Worm (Caenorhabditis elegans): ENCODE data around the gene usp-46.

Gene usp-46

DNA sequence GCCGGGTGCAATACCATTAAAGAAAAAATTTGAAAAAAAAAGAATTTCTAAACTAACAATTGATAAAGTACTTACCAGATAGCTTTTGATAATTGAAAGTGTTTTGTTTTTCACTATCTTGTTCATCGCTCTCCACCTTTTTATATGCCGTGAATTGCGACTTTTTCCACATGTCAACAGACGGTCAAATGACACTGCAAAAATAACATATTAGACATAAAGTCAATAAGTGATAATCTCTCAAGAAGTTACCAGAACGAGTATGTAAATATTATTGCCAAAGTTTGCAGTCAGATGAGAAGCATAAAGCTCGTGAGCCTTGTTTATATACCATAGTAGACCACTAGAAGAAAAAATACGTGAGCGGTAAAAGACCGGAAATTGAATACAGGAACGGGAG lies 40.6 kb upstream of the usp-46 start, which contains the start of gene dao-6:
Gene dao-6 (minus strand): TSS at position 345 of the 400 bp plus-strand sequence.
- no peak for TF ChIP-seq mbf-1 (tag; optimal IDR thresholded peaks at IDR 0.05)
- TF ChIP-seq nhr-129 (tag; optimal IDR thresholded peaks at IDR 0.05), result peak; percentile 42
- no peak for TF ChIP-seq lin-11 (tag; optimal IDR thresholded peaks at IDR 0.05)

DNA sequence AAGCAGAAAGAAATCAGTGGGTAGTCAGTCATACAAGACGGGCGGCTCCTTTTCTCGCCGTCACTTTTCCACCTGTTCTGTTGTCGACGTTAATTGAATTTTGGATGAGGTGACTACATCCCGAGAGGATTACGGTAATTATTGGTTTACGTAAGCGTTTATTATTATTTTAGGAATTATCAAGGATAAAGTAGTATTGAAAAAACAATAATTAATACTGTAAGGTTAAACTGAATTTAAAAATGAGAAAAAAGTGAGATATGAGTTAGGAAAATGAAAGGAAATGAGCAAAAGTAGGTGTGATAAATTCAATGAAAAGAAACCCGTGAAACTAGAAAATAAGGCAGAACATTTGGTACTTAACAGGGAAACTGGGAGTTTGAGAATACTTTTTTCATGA lies 37.5 kb upstream of the usp-46 start, which contains the start of gene hlh-4:
Gene hlh-4 (minus strand): TSS at position 101 of the 400 bp plus-strand sequence.
- TF ChIP-seq mdl-1 (tag; optimal IDR thresholded peaks at IDR 0.05) (no peak), zag-1 (tag; optimal IDR thresholded peaks at IDR 0.05) (no peak), fos-1 (tag; optimal IDR thresholded peaks at IDR 0.05) (no peak), unc-39 (tag; optimal IDR thresholded peaks at IDR 0.05) (no peak), sma-9 (GFP tag; optimal IDR thresholded peaks at IDR 0.05) (no peak), sma-9 (tag; optimal IDR thresholded peaks at IDR 0.05) (no peak), ceh-16 (tag; optimal IDR thresholded peaks at IDR 0.05) (no peak)

DNA sequence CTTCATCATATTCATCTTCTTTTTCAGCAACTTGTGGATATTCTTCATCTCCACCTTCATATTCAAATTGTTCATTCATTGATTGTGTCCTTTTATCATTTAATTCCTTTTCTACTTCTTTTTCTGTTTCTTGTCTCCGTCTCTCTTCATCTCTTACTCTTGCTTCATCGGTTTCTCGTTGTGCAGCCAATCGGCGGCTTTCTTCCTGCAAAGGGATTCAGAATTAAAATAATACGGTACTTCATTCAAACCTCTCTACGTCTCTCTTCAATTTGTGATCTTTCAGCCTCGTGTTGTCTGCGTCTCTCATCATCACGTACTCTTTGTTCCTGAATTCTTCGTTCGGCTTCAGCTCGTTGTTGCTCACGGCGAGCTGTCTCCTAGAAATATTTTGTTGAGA lies 35.8 kb upstream of the usp-46 start:
- TF ChIP-seq lsy-2 (tag; optimal IDR thresholded peaks at IDR 0.05), result peak in 1 of 2 experiments; percentile 28
- TF ChIP-seq unc-55 (GFP tag; optimal IDR thresholded peaks at IDR 0.05), result no peak

DNA sequence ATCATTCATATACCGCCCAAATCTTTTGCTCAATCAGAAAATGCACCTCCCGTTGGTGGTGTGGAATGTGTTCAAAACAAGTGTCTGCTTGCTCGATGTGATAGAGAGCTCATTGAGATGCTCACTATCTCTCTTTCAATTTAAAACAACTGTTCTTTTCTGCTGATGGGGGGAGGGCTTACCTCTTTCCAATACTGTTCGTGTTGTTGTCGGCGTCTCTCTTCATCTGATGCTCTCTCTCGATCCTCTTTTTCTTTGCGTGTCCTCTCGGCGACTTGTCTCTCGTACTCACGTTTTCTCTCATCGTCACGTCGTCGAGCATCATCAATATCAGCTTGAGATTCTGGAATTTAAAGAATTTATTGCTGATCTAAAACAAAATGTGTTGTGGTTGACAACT lies 34.4 kb upstream of the usp-46 start:
- TF ChIP-seq sma-9 (GFP tag; optimal IDR thresholded peaks at IDR 0.05), result peak; percentile 50
- no peak for TF ChIP-seq sma-9 (tag; optimal IDR thresholded peaks at IDR 0.05)
- TF ChIP-seq C34F6.9 (tag; optimal IDR thresholded peaks at IDR 0.05), result peak; percentile 48
- TF ChIP-seq nhr-129 (tag; optimal IDR thresholded peaks at IDR 0.05), result peak; percentile 31
- TF ChIP-seq lsy-2 (tag; optimal IDR thresholded peaks at IDR 0.05), result peak in 1 of 2 experiments; percentile 33
- no peak for TF ChIP-seq elt-3 (tag; optimal IDR thresholded peaks at IDR 0.05)
- peak; percentile 73 for TF ChIP-seq F13H6.1 (tag; optimal IDR thresholded peaks at IDR 0.05)

DNA sequence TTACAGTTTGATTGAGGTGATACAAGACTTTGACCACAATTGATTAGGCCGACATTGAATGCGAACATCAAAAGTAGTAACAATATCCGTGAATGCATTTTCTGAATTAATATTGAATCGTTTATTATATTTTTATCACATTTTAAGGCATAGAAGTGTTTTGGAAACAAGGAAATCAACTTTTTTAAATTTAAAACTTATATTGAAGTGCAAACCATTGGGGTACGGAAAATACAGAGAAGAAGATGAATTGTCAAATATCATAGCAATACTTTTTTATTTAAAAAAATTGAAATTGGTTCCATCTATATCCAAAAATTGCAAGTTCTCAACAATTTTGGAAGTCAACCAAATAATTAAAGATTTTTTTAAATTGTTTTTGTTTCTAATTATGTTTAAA lies 33.2 kb upstream of the usp-46 start, which contains the start of gene T05G5.1:
Gene T05G5.1 (minus strand): TSS at position 101 of the 400 bp plus-strand sequence.
- no peak for TF ChIP-seq nhr-23 (tag; optimal IDR thresholded peaks at IDR 0.05)
- no peak for TF ChIP-seq ztf-1 (GFP tag; conservative IDR thresholded peaks at IDR 0.05)
- TF ChIP-seq fos-1 (tag; optimal IDR thresholded peaks at IDR 0.05), result no peak
- TF ChIP-seq nhr-77 (tag; optimal IDR thresholded peaks at IDR 0.05), result no peak
- TF ChIP-seq elt-3 (tag; optimal IDR thresholded peaks at IDR 0.05), result no peak
- TF ChIP-seq ztf-11 (tag; optimal IDR thresholded peaks at IDR 0.05), result no peak
- TF ChIP-seq ama-1 (optimal IDR thresholded peaks at IDR 0.05), result no peak
- TF ChIP-seq ztf-4 (tag; optimal IDR thresholded peaks at IDR 0.05), result no peak
- TF ChIP-seq dmd-4 (tag; optimal IDR thresholded peaks at IDR 0.05), result no peak
- no peak for TF ChIP-seq crh-2 (tag; optimal IDR thresholded peaks at IDR 0.05)
- no peak for TF ChIP-seq skn-1 (tag; optimal IDR thresholded peaks at IDR 0.05)
- no peak for TF ChIP-seq mab-5 (tag; optimal IDR thresholded peaks at IDR 0.05)
- TF ChIP-seq lsy-2 (tag; optimal IDR thresholded peaks at IDR 0.05), result no peak
- TF ChIP-seq nhr-10 (tag; optimal IDR thresholded peaks at IDR 0.05), result no peak
- no peak for TF ChIP-seq ZK546.5 (tag; optimal IDR thresholded peaks at IDR 0.05)
- no peak for TF ChIP-seq R02D3.7 (tag; optimal IDR thresholded peaks at IDR 0.05)
- TF ChIP-seq blmp-1 (tag; optimal IDR thresholded peaks at IDR 0.05; ENCODE audit: insufficient read depth), result no peak

DNA sequence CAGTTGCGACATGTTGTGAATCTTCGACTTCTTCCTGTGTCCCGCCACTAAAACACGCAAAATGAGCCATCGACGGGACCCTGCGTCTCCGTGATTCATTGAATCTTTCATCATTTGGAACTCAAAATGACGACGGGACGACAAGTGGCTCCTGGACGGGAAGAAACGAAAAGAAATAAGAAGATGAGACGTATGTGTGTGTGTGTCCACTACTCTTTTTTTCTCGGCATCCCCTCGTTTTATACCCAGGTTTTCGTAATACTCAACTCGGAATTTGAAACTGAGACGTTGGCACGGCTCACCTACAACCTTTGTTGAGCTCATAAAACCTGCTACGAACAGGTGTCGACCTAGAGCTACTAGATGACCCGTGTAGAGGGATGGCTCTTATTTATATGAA lies 31.9 kb upstream of the usp-46 start:
- TF ChIP-seq lin-39 (tag; optimal IDR thresholded peaks at IDR 0.05), result no peak
- TF ChIP-seq unc-39 (tag; optimal IDR thresholded peaks at IDR 0.05), result no peak
- TF ChIP-seq crh-2 (tag; optimal IDR thresholded peaks at IDR 0.05), result no peak
- no peak for TF ChIP-seq ceh-16 (tag; optimal IDR thresholded peaks at IDR 0.05)
- TF ChIP-seq gmeb-1 (tag; optimal IDR thresholded peaks at IDR 0.05), result no peak
- peak; percentile 72 for TF ChIP-seq F13H6.1 (tag; optimal IDR thresholded peaks at IDR 0.05)
- TF ChIP-seq C34F6.9 (tag; optimal IDR thresholded peaks at IDR 0.05), result peak; percentile 41
- TF ChIP-seq egl-27 (tag; optimal IDR thresholded peaks at IDR 0.05), result no peak
- TF ChIP-seq nhr-25 (tag; optimal IDR thresholded peaks at IDR 0.05), result no peak
- TF ChIP-seq nhr-77 (tag; optimal IDR thresholded peaks at IDR 0.05), result no peak
- peak in 1 of 2 experiments; percentile 16 for TF ChIP-seq lsy-2 (tag; optimal IDR thresholded peaks at IDR 0.05)
- no peak for TF ChIP-seq R02D3.7 (tag; optimal IDR thresholded peaks at IDR 0.05)
- no peak for TF ChIP-seq nhr-10 (tag; optimal IDR thresholded peaks at IDR 0.05)
- TF ChIP-seq sma-9 (GFP tag; optimal IDR thresholded peaks at IDR 0.05), result peak; percentile 10
- no peak for TF ChIP-seq sma-9 (tag; optimal IDR thresholded peaks at IDR 0.05)
- TF ChIP-seq nhr-23 (tag; optimal IDR thresholded peaks at IDR 0.05), result no peak
- TF ChIP-seq ztf-11 (tag; optimal IDR thresholded peaks at IDR 0.05), result no peak
- TF ChIP-seq ztf-4 (tag; optimal IDR thresholded peaks at IDR 0.05), result no peak
- TF ChIP-seq fos-1 (tag; optimal IDR thresholded peaks at IDR 0.05), result no peak
- peak; percentile 59 for TF ChIP-seq nhr-129 (tag; optimal IDR thresholded peaks at IDR 0.05)
- TF ChIP-seq ZK546.5 (tag; optimal IDR thresholded peaks at IDR 0.05), result no peak
- TF ChIP-seq peb-1 (tag; optimal IDR thresholded peaks at IDR 0.05), result no peak
- no peak for TF ChIP-seq aly-2 (tag; optimal IDR thresholded peaks at IDR 0.05)
- TF ChIP-seq nhr-12 (tag; optimal IDR thresholded peaks at IDR 0.05), result no peak

Data from whole organism, L2 larva.